Fruit fly (Drosophila melanogaster) whole organism, embryonic: ENCODE measurements around the gene CG7407.

ENCODE experiments used
- CG10274 ChIP-seq: fragments of 200-800 bp; sonication (Bioruptor generic); optimal IDR thresholded peaks from 3 replicates; lab custom pipeline; 2017; ENCODE audit warnings: missing biosample characterization, mild to moderate bottlenecking, missing genetic modification characterization
- CG11696 ChIP-seq: fragments of 200-800 bp; sonication (Bioruptor generic); IDR thresholded peaks from 2 replicates; pipeline ENCODE4 v1.3.6; 2022; ENCODE audit warnings: missing biosample characterization, missing genetic modification characterization
- CG12236 ChIP-seq: fragments of 200-800 bp; sonication (Bioruptor generic); optimal IDR thresholded peaks from 2 replicates; lab custom pipeline; 2016; ENCODE audit warnings: missing biosample characterization, missing genetic modification characterization
- CG13894 ChIP-seq: fragments of 200-800 bp; sonication (Bioruptor generic); optimal IDR thresholded peaks from 3 replicates; lab custom pipeline; 2018; ENCODE audit warnings: missing biosample characterization, mild to moderate bottlenecking, missing genetic modification characterization, moderate library complexity
- CG14014 ChIP-seq: fragments of 200-800 bp; sonication (Bioruptor generic); IDR thresholded peaks from 2 replicates; pipeline ENCODE4 v1.3.6; 2022; ENCODE audit warnings: missing biosample characterization, missing genetic modification characterization
- CG1603 ChIP-seq: fragments of 200-800 bp; sonication (Bioruptor generic); optimal IDR thresholded peaks from 2 replicates; lab custom pipeline; 2019; ENCODE audit warnings: missing biosample characterization, mild to moderate bottlenecking, missing genetic modification characterization, moderate library complexity
- CG17612 ChIP-seq: fragments of 200-800 bp; sonication (Bioruptor generic); IDR thresholded peaks from 2 replicates; pipeline ENCODE4 v1.3.6; 2022; ENCODE audit warnings: missing biosample characterization, missing genetic modification characterization
- CG17912 ChIP-seq: fragments of 200-800 bp; sonication (Bioruptor generic); optimal IDR thresholded peaks from 2 replicates; lab custom pipeline; 2018; ENCODE audit warnings: missing biosample characterization, mild to moderate bottlenecking, missing genetic modification characterization
- CG2889 ChIP-seq: fragments of 200-800 bp; sonication (Bioruptor generic); IDR thresholded peaks from 3 replicates; pipeline ENCODE4 v1.3.6; 2022; ENCODE audit warnings: missing biosample characterization, missing genetic modification characterization
- CG31224 ChIP-seq: fragments of 200-800 bp; sonication (Bioruptor generic); IDR thresholded peaks from 2 replicates; pipeline ENCODE4 v1.3.6; 2022; ENCODE audit warnings: missing biosample characterization, missing genetic modification characterization
- CG34376 ChIP-seq: fragments of 200-800 bp; sonication (Bioruptor generic); optimal IDR thresholded peaks from 2 replicates; lab custom pipeline; 2018; ENCODE audit warnings: missing biosample characterization, mild to moderate bottlenecking, missing genetic modification characterization
- CG3847 ChIP-seq: fragments of 200-800 bp; sonication (Bioruptor generic); IDR thresholded peaks from 2 replicates; pipeline ENCODE4 v1.3.6; 2022; ENCODE audit warnings: missing biosample characterization, missing genetic modification characterization
- CG43689 ChIP-seq: fragments of 200-800 bp; sonication (Bioruptor generic); IDR thresholded peaks from 2 replicates; pipeline ENCODE4 v1.3.6; 2022; ENCODE audit warnings: missing biosample characterization, missing genetic modification characterization
- CG4707 ChIP-seq: fragments of 200-800 bp; sonication (Bioruptor generic); optimal IDR thresholded peaks from 2 replicates; lab custom pipeline; 2018; ENCODE audit warnings: missing biosample characterization, mild to moderate bottlenecking, missing genetic modification characterization, moderate library complexity
- CG8478 ChIP-seq: fragments of >200 bp; optimal IDR thresholded peaks from 2 replicates; lab custom pipeline; 2018
- CG9727 ChIP-seq: fragments of 200-800 bp; sonication (Bioruptor generic); optimal IDR thresholded peaks from 3 replicates; lab custom pipeline; 2017; ENCODE audit warnings: missing biosample characterization, mild to moderate bottlenecking, missing genetic modification characterization
- CG9817 ChIP-seq: fragments of 200-800 bp; sonication (Bioruptor generic); optimal IDR thresholded peaks from 2 replicates; lab custom pipeline; 2018; ENCODE audit warnings: missing biosample characterization, mild to moderate bottlenecking, missing genetic modification characterization, moderate library complexity
- Dll ChIP-seq: fragments of 200-800 bp; sonication (Bioruptor generic); IDR thresholded peaks from 4 replicates; pipeline ENCODE4 v1.3.6; 2022; ENCODE audit warnings: missing biosample characterization, missing genetic modification characterization; ENCODE audit not compliant: partially characterized antibody
- E2f1 ChIP-seq: fragments of 200-800 bp; sonication (Bioruptor generic); IDR thresholded peaks from 2 replicates; pipeline ENCODE4 v1.3.6; 2022; ENCODE audit warnings: missing biosample characterization, missing genetic modification characterization
- Hey ChIP-seq: fragments of 200-800 bp; sonication (Bioruptor generic); optimal IDR thresholded peaks from 3 replicates; lab custom pipeline; 2018; ENCODE audit warnings: missing biosample characterization, mild to moderate bottlenecking, missing genetic modification characterization
- Hr78 ChIP-seq, 2 experiments: fragments of 200-800 bp in 1 of 2; fragments of >200 bp in 1 of 2; sonication (Bioruptor generic) in 1 of 2; optimal IDR thresholded peaks; 2 replicates each; lab custom pipeline; 2017 to 2019; ENCODE audit warnings: missing biosample characterization in 2 of 2, missing genetic modification characterization in 2 of 2, mild to moderate bottlenecking in 1 of 2, moderate library complexity in 1 of 2
- Max ChIP-seq: fragments of 200-800 bp; sonication (Bioruptor generic); optimal IDR thresholded peaks from 2 replicates; lab custom pipeline; 2016; ENCODE audit warnings: missing biosample characterization, mild to moderate bottlenecking, missing genetic modification characterization
- NfI ChIP-seq: fragments of 200-800 bp; sonication (Bioruptor generic); optimal IDR thresholded peaks from 3 replicates; lab custom pipeline; 2018; ENCODE audit warnings: missing biosample characterization, mild to moderate bottlenecking, missing genetic modification characterization, moderate library complexity
- Opbp ChIP-seq: fragments of 200-800 bp; sonication (Bioruptor generic); IDR thresholded peaks from 3 replicates; pipeline ENCODE4 v1.3.6; 2022; ENCODE audit warnings: missing biosample characterization, missing genetic modification characterization; ENCODE audit not compliant: partially characterized antibody
- PHDP ChIP-seq: fragments of 200-800 bp; sonication (Bioruptor generic); optimal IDR thresholded peaks from 3 replicates; lab custom pipeline; 2018; ENCODE audit warnings: missing biosample characterization, mild to moderate bottlenecking, missing genetic modification characterization, moderate library complexity
- Side ChIP-seq: fragments of 200-800 bp; sonication (Bioruptor generic); optimal IDR thresholded peaks from 2 replicates; lab custom pipeline; 2016; ENCODE audit warnings: missing biosample characterization, missing genetic modification characterization
- TFAM ChIP-seq: fragments of 200-800 bp; sonication (Bioruptor generic); optimal IDR thresholded peaks from 2 replicates; lab custom pipeline; 2017; ENCODE audit warnings: missing biosample characterization, missing genetic modification characterization, inconsistent platforms
- Xrp1 ChIP-seq: fragments of 200-800 bp; sonication (Bioruptor generic); IDR thresholded peaks from 2 replicates; pipeline ENCODE4 v1.3.6; 2022; ENCODE audit warnings: missing biosample characterization, missing genetic modification characterization
- ac ChIP-seq: fragments of 200-800 bp; sonication (Bioruptor generic); optimal IDR thresholded peaks from 3 replicates; lab custom pipeline; 2017; ENCODE audit warnings: missing biosample characterization, mild to moderate bottlenecking, missing genetic modification characterization
- bbx ChIP-seq: fragments of 200-800 bp; sonication (Bioruptor generic); IDR thresholded peaks from 2 replicates; pipeline ENCODE4 v1.3.6; 2022; ENCODE audit warnings: missing biosample characterization, missing genetic modification characterization; ENCODE audit not compliant: partially characterized antibody
- cato ChIP-seq: fragments of 200-800 bp; sonication (Bioruptor generic); optimal IDR thresholded peaks from 2 replicates; lab custom pipeline; 2016; ENCODE audit warnings: missing biosample characterization, missing genetic modification characterization, borderline replicate concordance
- chn ChIP-seq: fragments of 200-800 bp; sonication (Bioruptor generic); optimal IDR thresholded peaks from 2 replicates; lab custom pipeline; 2016; ENCODE audit warnings: missing biosample characterization, missing genetic modification characterization
- dimm ChIP-seq: fragments of 200-800 bp; sonication (Bioruptor generic); IDR thresholded peaks from 2 replicates; pipeline ENCODE4 v1.3.6; 2022; ENCODE audit warnings: missing biosample characterization, missing genetic modification characterization
- dysf ChIP-seq: fragments of 200-800 bp; sonication (Bioruptor generic); IDR thresholded peaks from 3 replicates; pipeline ENCODE4 v1.3.6; 2022; ENCODE audit warnings: missing biosample characterization, missing genetic modification characterization
- grau ChIP-seq: fragments of 200-800 bp; optimal IDR thresholded peaks from 3 replicates; lab custom pipeline; 2019; ENCODE audit warnings: missing biosample characterization, mild to moderate bottlenecking, missing genetic modification characterization, moderate library complexity
- gt ChIP-seq: fragments of 200-800 bp; sonication (Bioruptor generic); IDR thresholded peaks from 2 replicates; pipeline ENCODE4 v1.3.6; 2022; ENCODE audit warnings: missing biosample characterization, missing genetic modification characterization
- hb ChIP-seq: fragments of 200-800 bp; sonication (Bioruptor generic); IDR thresholded peaks from 3 replicates; pipeline ENCODE4 v1.3.6; 2022; ENCODE audit warnings: missing biosample characterization, missing genetic modification characterization; ENCODE audit not compliant: partially characterized antibody
- hkb ChIP-seq, 2 experiments: fragments of 200-800 bp in 1 of 2; fragments of >200 bp in 1 of 2; sonication (Bioruptor generic) in 1 of 2; IDR thresholded peaks in 1 of 2; optimal IDR thresholded peaks in 1 of 2; 2 replicates each; pipeline versions ENCODE4 v1.3.6 to Lab custom; 2017 to 2022; ENCODE audit warnings: missing biosample characterization in 1 of 2, missing genetic modification characterization in 1 of 2
- lab ChIP-seq: fragments of 200-800 bp; sonication (Bioruptor generic); optimal IDR thresholded peaks from 3 replicates; lab custom pipeline; 2017; ENCODE audit warnings: missing biosample characterization, missing genetic modification characterization, mild to moderate bottlenecking, moderate library complexity, missing genetic modification reagents
- nerfin-1 ChIP-seq: fragments of 200-800 bp; sonication (Bioruptor generic); optimal IDR thresholded peaks from 3 replicates; lab custom pipeline; 2019; ENCODE audit warnings: missing biosample characterization, mild to moderate bottlenecking, missing genetic modification characterization, moderate library complexity
- odd ChIP-seq: fragments of 200-800 bp; sonication (Bioruptor generic); optimal IDR thresholded peaks from 2 replicates; lab custom pipeline; 2017; ENCODE audit warnings: missing biosample characterization, mild to moderate bottlenecking, missing genetic modification characterization
- prd ChIP-seq, 3 experiments: fragments of >200 bp in 2 of 3; fragments of 200-800 bp in 1 of 3; sonication (Bioruptor generic) in 1 of 3; optimal IDR thresholded peaks in 2 of 3; IDR thresholded peaks in 1 of 3; 2 replicates in 2 of 3; 3 replicates in 1 of 3; pipeline versions ENCODE4 v1.3.6 to Lab custom; 2017 to 2022; ENCODE audit warnings: missing biosample characterization in 1 of 3, missing genetic modification characterization in 1 of 3
- schlank ChIP-seq: fragments of 200-800 bp; sonication (Bioruptor generic); optimal IDR thresholded peaks from 2 replicates; lab custom pipeline; 2018; ENCODE audit warnings: missing biosample characterization, mild to moderate bottlenecking, missing genetic modification characterization
- tx ChIP-seq: fragments of 200-800 bp; sonication (Bioruptor generic); optimal IDR thresholded peaks from 2 replicates; lab custom pipeline; 2016; ENCODE audit warnings: missing biosample characterization, missing genetic modification characterization
- vfl ChIP-seq: fragments of 200-800 bp; sonication (Bioruptor generic); optimal IDR thresholded peaks from 2 replicates; lab custom pipeline; 2016; ENCODE audit warnings: missing biosample characterization, missing genetic modification characterization
- vvl ChIP-seq: fragments of 200-800 bp; sonication (Bioruptor generic); IDR thresholded peaks from 2 replicates; pipeline ENCODE4 v1.3.6; 2022; ENCODE audit warnings: missing biosample characterization, missing genetic modification characterization
- yki ChIP-seq: fragments of >200 bp; optimal IDR thresholded peaks from 3 replicates; lab custom pipeline; 2018

Gene CG7407

dm6 chr3L:21839720-21840641 is 16.7 kb downstream of the CG7407 start (continued):
- TF ChIP-seq bbx (GFP tag; lab: Robert Waterston, UW) (no peak), PHDP (tag; lab: Kevin White, UChicago) (peak; percentile 91), grau (tag; lab: Kevin White, UChicago) (peak; percentile 92), hb (no peak), odd (GFP tag; lab: Kevin White, UChicago) (peak; percentile 92), CG10274 (peak; percentile 87), CG34376 (GFP tag; lab: Kevin White, UChicago) (peak; percentile 90), tx (GFP tag; lab: Kevin White, UChicago) (peak; percentile 88), CG11696 (GFP tag; lab: Robert Waterston, UW) (peak; percentile 83), hkb (optimal IDR thresholded peaks at IDR 0.05; lab: Kevin White, UChicago) (peak; percentile 1), hkb (GFP tag; IDR thresholded peaks at IDR 0.05; lab: Robert Waterston, UW) (peak; percentile 94), CG8478 (lab: Kevin White, UChicago) (no peak), dimm (GFP tag; lab: Robert Waterston, UW) (peak; percentile 62; the same call in 1 of the 2 replicates), CG9817 (tag; lab: Kevin White, UChicago) (peak; percentile 88), ac (peak; percentile 65), CG12236 (peak; percentile 91), CG14014 (GFP tag; lab: Robert Waterston, UW) (peak; percentile 90), Dll (GFP tag; lab: Robert Waterston, UW) (0 out of 4 replicates have a peak, but pooled peaks have one; percentile 18), Side (peak; percentile 89), Opbp (no peak), Hey (tag; lab: Kevin White, UChicago) (peak; percentile 50), schlank (tag; lab: Kevin White, UChicago) (peak; percentile 73), prd (optimal IDR thresholded peaks at IDR 0.05; lab: Kevin White, UChicago) (no peak), prd (GFP tag; IDR thresholded peaks at IDR 0.05; lab: Robert Waterston, UW) (peak; percentile 94), CG13894 (tag; lab: Kevin White, UChicago) (peak; percentile 75), vfl (peak; percentile 90), CG1603 (peak; percentile 91), CG17912 (GFP tag; lab: Kevin White, UChicago) (no peak), CG3847 (GFP tag; lab: Robert Waterston, UW) (peak; percentile 88), cato (peak; percentile 80), vvl (peak; percentile 95), yki (lab: Kevin White, UChicago) (no peak), CG31224 (GFP tag; lab: Robert Waterston, UW) (peak; percentile 85), CG17612 (GFP tag; lab: Robert Waterston, UW) (peak; percentile 85), NfI (GFP tag; lab: Kevin White, UChicago) (peak; percentile 94), Hr78 (GFP tag; optimal IDR thresholded peaks at IDR 0.05; lab: Kevin White, UChicago) (peak in 1 of 2 experiments; percentile 77), TFAM (GFP tag; lab: Kevin White, UChicago) (peak; percentile 61), nerfin-1 (tag; lab: Kevin White, UChicago) (peak; percentile 87), CG4707 (GFP tag; lab: Kevin White, UChicago) (peak; percentile 93), dysf (GFP tag; lab: Robert Waterston, UW) (peak; percentile 95), CG2889 (GFP tag; lab: Robert Waterston, UW) (peak; percentile 86), CG9727 (peak; percentile 93), Xrp1 (GFP tag; lab: Robert Waterston, UW) (peak; percentile 95), gt (GFP tag; lab: Robert Waterston, UW) (peak; percentile 84), CG43689 (GFP tag; lab: Robert Waterston, UW) (peak; percentile 70), chn (peak; percentile 93), Max (GFP tag; lab: Kevin White, UChicago) (peak; percentile 97), E2f1 (GFP tag; lab: Robert Waterston, UW) (peak; percentile 91), lab (GFP tag; lab: Kevin White, UChicago) (peak; percentile 95)
